Fruit fly (Drosophila melanogaster): ENCODE measurements around the gene CG9426.

- TF ChIP-seq ttk (optimal IDR thresholded peaks at IDR 0.05) (no peak), h (optimal IDR thresholded peaks at IDR 0.05) (no peak)
Measured at dm6 chr2L:13190534-13190933, 29.2 kb downstream of the CG9426 start.

Data from Kc167 (cell line).